Fruit fly (Drosophila melanogaster): Measurements from ENCODE around the gene CheB38a.

DNA sequence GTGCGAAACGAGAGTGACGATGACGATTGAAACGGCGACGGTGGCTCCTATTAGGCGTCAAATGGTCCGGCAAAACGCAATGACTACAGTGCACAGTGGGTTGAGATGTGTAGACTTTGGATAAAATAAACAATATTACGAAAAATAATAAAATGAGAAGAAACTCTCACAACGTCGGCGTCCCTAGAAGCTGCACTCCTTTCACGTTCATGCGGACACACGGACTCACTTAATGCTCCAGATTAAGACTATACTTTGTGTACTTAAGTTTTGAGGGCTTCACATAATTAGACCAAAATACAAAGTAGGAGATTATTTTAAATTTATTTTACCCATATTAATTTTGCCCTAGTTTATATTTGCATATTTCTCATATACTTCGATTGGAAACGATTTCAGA, 21.7 kb upstream of the CheB38a start:
- TF ChIP-seq kni (GFP tag; optimal IDR thresholded peaks at IDR 0.05) (no peak), CTCF (GFP tag; optimal IDR thresholded peaks at IDR 0.05) (no peak), lola (GFP tag; optimal IDR thresholded peaks at IDR 0.05) (no peak), CG8478 (optimal IDR thresholded peaks at IDR 0.05) (no peak), unpg (GFP tag; optimal IDR thresholded peaks at IDR 0.05) (no peak), gcm (GFP tag; optimal IDR thresholded peaks at IDR 0.05) (no peak), CG13894 (tag; optimal IDR thresholded peaks at IDR 0.05) (no peak), ara (GFP tag; IDR thresholded peaks at IDR 0.05) (no peak), CG2889 (GFP tag; IDR thresholded peaks at IDR 0.05) (no peak), Camta (GFP tag; optimal IDR thresholded peaks at IDR 0.05) (no peak), CG32532 (GFP tag; IDR thresholded peaks at IDR 0.05) (no peak), Dad (GFP tag; optimal IDR thresholded peaks at IDR 0.05) (no peak), lab (GFP tag; optimal IDR thresholded peaks at IDR 0.05) (no peak)

Measured in whole organism, embryonic.